Worm (Caenorhabditis elegans): ENCODE data around the gene F33C8.4.

DNA sequence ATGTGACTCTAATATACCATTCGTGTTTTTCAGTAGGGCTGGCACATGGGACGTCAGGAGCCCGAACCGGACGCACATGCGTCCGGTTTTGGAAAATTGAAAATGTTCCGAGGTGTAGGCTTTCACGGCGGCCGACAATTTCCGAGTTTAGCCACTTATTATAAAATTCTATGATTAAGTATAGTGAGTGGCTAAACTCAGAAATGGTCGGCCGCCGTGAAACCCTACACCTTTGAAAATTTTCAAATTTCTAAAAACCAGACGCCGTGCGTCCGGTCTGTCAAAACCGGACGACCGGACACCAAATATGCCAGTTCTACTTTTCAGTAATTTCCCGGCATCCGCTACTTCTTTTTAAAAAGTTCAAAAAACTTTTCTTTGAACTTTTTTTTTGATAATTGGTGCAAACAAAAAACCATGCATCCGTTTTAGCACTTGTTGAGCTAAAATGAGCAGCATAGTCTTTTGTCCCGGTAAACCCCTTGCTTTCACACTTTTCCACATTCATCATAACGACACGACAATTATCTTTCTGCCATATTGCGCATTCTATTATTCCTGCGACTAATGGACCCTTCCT, 25.6 kb downstream of the F33C8.4 start:
- TF ChIP-seq flt-1 (GFP tag; IDR thresholded peaks at IDR 0.05) (no peak), ref-1 (GFP tag; conservative IDR thresholded peaks at IDR 0.05) (no peak), med-1 (GFP tag; optimal IDR thresholded peaks at IDR 0.05; ENCODE audit: insufficient read depth) (no peak)
